Worm (Caenorhabditis elegans): ENCODE measurements around the gene rme-2.

- TF ChIP-seq sea-1 (GFP tag; conservative IDR thresholded peaks at IDR 0.05): no peak
- no peak for TF ChIP-seq aly-1 (tag; optimal IDR thresholded peaks at IDR 0.05)
- no peak for TF ChIP-seq hmbx-1 (tag; optimal IDR thresholded peaks at IDR 0.05)
- TF ChIP-seq scrt-1 (GFP tag; IDR thresholded peaks at IDR 0.05): no peak
- no peak for TF ChIP-seq ama-1 (optimal IDR thresholded peaks at IDR 0.05)
- no peak for TF ChIP-seq tra-4 (tag; optimal IDR thresholded peaks at IDR 0.05)
- no peak for TF ChIP-seq ets-7 (tag; optimal IDR thresholded peaks at IDR 0.05)
- no peak for TF ChIP-seq pes-1 (GFP tag; IDR thresholded peaks at IDR 0.05)
- no peak for TF ChIP-seq ceh-13 (GFP tag; optimal IDR thresholded peaks at IDR 0.05)
- no peak for TF ChIP-seq F13C5.2 (tag; optimal IDR thresholded peaks at IDR 0.05)
- TF ChIP-seq flt-1 (GFP tag; IDR thresholded peaks at IDR 0.05): no peak
- TF ChIP-seq hnd-1 (tag; optimal IDR thresholded peaks at IDR 0.05): no peak
- no peak for TF ChIP-seq B0310.2 (tag; optimal IDR thresholded peaks at IDR 0.05)
Observed at ce11 chrIV:5482723-5483122, 12.9 kb downstream of the rme-2 start, which contains the start of gene T11F8.5.

Measured in whole organism, early embryonic.